Worm (Caenorhabditis elegans): Measurements from ENCODE around the gene C25E10.8.

C25E10.8 gene

DNA sequence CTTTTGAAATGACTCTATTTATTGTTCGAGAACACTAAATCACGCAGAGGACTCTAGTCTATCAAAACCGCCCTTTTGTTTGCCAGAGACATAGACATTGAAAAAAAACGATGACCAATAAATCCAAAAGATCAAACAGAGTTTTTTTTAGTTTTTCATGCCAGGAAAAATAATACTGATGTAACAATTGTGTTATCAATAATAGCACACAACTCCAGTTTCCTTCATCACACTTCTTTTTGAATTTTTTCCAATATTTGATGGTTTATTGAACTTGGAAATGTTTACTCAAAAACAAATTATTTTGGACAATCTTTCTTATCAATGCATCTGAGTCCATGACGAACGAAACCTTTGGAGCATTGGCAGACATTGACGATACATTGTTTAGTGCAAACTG is at the start of gene C25E10.8:
TSS of gene C25E10.8 (minus strand) at position 101 of the 400 bp plus-strand sequence.
- TF ChIP-seq che-1 (tag; optimal IDR thresholded peaks at IDR 0.05) (no peak), ceh-30 (tag; optimal IDR thresholded peaks at IDR 0.05) (no peak), C08G9.2 (tag; optimal IDR thresholded peaks at IDR 0.05) (no peak), pat-9 (tag; optimal IDR thresholded peaks at IDR 0.05) (no peak), ceh-34 (tag; optimal IDR thresholded peaks at IDR 0.05) (no peak), unc-86 (tag; optimal IDR thresholded peaks at IDR 0.05) (no peak), hlh-13 (GFP tag; optimal IDR thresholded peaks at IDR 0.05) (no peak), tbx-2 (tag; optimal IDR thresholded peaks at IDR 0.05) (no peak), tbx-7 (tag; optimal IDR thresholded peaks at IDR 0.05) (no peak), K02D7.2 (tag; optimal IDR thresholded peaks at IDR 0.05) (no peak), ttx-3 (tag; optimal IDR thresholded peaks at IDR 0.05) (no peak)

DNA sequence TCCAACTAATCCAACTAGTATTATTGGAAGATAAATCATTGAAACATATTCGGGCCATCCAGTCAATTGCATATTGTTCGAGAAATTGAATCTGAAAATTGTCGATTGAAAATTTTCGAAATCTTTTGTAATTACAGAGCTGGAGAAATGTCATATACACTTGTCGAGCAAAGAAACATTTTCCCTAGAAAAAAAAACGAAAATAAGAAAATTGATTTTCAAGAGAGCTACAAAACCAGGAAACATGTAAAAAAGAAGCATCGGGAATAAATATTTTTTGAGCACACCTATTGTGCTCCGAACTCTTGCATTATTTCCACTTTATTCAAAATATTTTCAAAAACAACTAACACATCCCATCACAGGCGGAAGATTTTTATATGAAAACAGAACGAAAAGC is 47.2 kb upstream of the C25E10.8 start, which contains the start of gene frpr-6:
TSS of gene frpr-6 (minus strand) at position 101 of the 400 bp plus-strand sequence.
- TF ChIP-seq C08G9.2 (tag; optimal IDR thresholded peaks at IDR 0.05) = no peak
- no peak for TF ChIP-seq ceh-9 (tag; optimal IDR thresholded peaks at IDR 0.05)
- no peak for TF ChIP-seq ets-4 (tag; optimal IDR thresholded peaks at IDR 0.05)
- no peak for TF ChIP-seq tbx-7 (tag; optimal IDR thresholded peaks at IDR 0.05)
- no peak for TF ChIP-seq Y22D7AL.16 (tag; optimal IDR thresholded peaks at IDR 0.05)
- no peak for TF ChIP-seq ceh-48 (tag; optimal IDR thresholded peaks at IDR 0.05)
- TF ChIP-seq unc-3 (GFP tag; conservative IDR thresholded peaks at IDR 0.05) = no peak
- no peak for TF ChIP-seq unc-3 (tag; optimal IDR thresholded peaks at IDR 0.05)
- no peak for TF ChIP-seq elt-2 (tag; optimal IDR thresholded peaks at IDR 0.05)
- no peak for TF ChIP-seq unc-55 (GFP tag; optimal IDR thresholded peaks at IDR 0.05)
- no peak for TF ChIP-seq ceh-31 (tag; optimal IDR thresholded peaks at IDR 0.05)
- no peak for TF ChIP-seq rnt-1 (tag; optimal IDR thresholded peaks at IDR 0.05)
- TF ChIP-seq K09A11.1 (tag; optimal IDR thresholded peaks at IDR 0.05; ENCODE audit: insufficient read depth) = no peak
- TF ChIP-seq hlh-30 (tag; optimal IDR thresholded peaks at IDR 0.05; ENCODE audit: insufficient read depth) = no peak
- TF ChIP-seq ztf-16 (tag; optimal IDR thresholded peaks at IDR 0.05) = no peak
- TF ChIP-seq fkh-6 (tag; optimal IDR thresholded peaks at IDR 0.05) = no peak
- TF ChIP-seq unc-86 (tag; optimal IDR thresholded peaks at IDR 0.05) = no peak
- no peak for TF ChIP-seq pqm-1 (tag; optimal IDR thresholded peaks at IDR 0.05)
- TF ChIP-seq gmeb-2 (tag; optimal IDR thresholded peaks at IDR 0.05) = no peak

DNA sequence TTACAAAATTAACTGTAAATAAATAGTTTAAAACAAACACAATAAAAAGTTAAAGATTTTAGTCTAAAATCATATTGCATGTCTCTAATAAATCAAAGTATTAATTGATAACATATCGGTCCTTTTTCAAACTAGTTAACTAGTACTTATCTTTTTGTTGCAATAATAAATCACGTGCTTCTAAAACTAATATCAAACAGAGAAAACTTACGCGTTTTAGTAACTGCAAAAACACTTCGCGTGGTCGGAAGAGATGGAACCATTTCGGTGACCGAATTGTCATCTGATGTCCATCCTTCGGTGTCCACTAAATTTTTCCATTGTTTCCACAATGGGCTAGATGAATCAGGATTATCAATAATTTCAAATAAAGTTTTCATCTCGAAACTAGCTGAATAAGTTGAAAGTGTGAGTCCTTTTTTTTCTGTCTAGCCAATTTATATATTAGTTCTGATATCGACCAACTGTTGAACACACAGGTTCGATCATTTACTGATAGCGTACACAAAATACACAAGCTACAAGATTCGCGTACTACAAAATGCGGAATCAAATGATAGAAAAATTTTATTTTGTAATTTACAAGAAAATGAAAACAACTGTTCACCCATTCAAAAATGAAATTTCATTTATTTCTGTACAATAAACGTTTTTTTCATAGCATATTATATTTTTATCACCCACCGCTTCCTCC is 44.6 kb upstream of the C25E10.8 start, which contains the start of gene F21C10.9:
TSS of gene F21C10.9 (minus strand) at position 417 of the 694 bp plus-strand sequence.
- no peak for TF ChIP-seq lin-11 (tag; optimal IDR thresholded peaks at IDR 0.05)
- TF ChIP-seq ceh-19 (GFP tag; optimal IDR thresholded peaks at IDR 0.05) = no peak
- TF ChIP-seq pag-3 (tag; optimal IDR thresholded peaks at IDR 0.05; ENCODE audit: borderline replicate concordance) = no peak
- no peak for TF ChIP-seq mec-3 (tag; optimal IDR thresholded peaks at IDR 0.05; ENCODE audit: borderline replicate concordance)
- no peak for TF ChIP-seq ceh-30 (tag; optimal IDR thresholded peaks at IDR 0.05)
- no peak for TF ChIP-seq T23F11.4 (GFP tag; optimal IDR thresholded peaks at IDR 0.05)
- no peak for TF ChIP-seq syd-9 (tag; optimal IDR thresholded peaks at IDR 0.05)
- no peak for TF ChIP-seq che-1 (tag; optimal IDR thresholded peaks at IDR 0.05)
- TF ChIP-seq ceh-31 (tag; optimal IDR thresholded peaks at IDR 0.05) = no peak

DNA sequence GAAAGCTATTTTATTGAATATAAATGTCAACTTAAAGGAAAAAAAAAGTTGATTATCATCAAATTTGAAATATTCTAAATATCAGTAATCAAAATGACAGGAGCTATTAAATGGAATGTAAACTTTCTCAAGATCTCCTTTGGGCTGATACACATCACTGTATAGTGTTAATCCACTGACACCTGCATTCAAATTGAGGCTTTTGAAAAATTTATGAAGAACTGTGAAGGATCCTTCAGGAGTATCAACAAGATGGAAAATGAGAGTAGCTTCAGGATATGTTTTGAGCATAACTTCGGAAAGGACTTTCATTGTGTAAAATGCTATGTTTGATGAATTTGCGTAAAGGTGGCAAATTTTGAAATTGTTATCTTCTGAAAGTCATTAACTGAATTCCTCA is 43.3 kb upstream of the C25E10.8 start:
- TF ChIP-seq hlh-13 (GFP tag; optimal IDR thresholded peaks at IDR 0.05) (no peak), pqm-1 (tag; optimal IDR thresholded peaks at IDR 0.05) (no peak), elt-4 (tag; optimal IDR thresholded peaks at IDR 0.05) (no peak), T23F11.4 (GFP tag; optimal IDR thresholded peaks at IDR 0.05) (no peak), Y22D7AL.16 (tag; optimal IDR thresholded peaks at IDR 0.05) (no peak), elt-2 (tag; optimal IDR thresholded peaks at IDR 0.05) (no peak), nhr-232 (tag; optimal IDR thresholded peaks at IDR 0.05) (no peak)
